Worm (Caenorhabditis elegans) whole organism, midembryonic: ENCODE data around the gene gst-12.
"Not testable (repeated sequence)": the region's sequence is repeated elsewhere in the genome, so short reads cannot be mapped to it uniquely, and the experiment has no call there.

Source experiments
- T22C8.4 ChIP-seq: fragments of 200-800 bp; sonication (Bioruptor generic); IDR thresholded peaks from 2 replicates; pipeline ENCODE4 v1.3.6; 2022; ENCODE audit warnings: missing genetic modification characterization, missing compliant biosample characterization
- cog-1 ChIP-seq: sonication (generic microtip); optimal IDR thresholded peaks from 2 replicates; lab custom pipeline; 2016; ENCODE audit warnings: missing genetic modification characterization, missing compliant biosample characterization
- flt-1 ChIP-seq: fragments of 200-800 bp; sonication (Bioruptor generic); IDR thresholded peaks from 2 replicates; pipeline ENCODE4 v1.3.6; 2022; ENCODE audit warnings: missing genetic modification characterization, missing compliant biosample characterization
- klf-2 ChIP-seq: fragments of 200-800 bp; sonication (Bioruptor generic); conservative IDR thresholded peaks from 2 replicates; pipeline ENCODE4 v1.3.6; 2022; ENCODE audit warnings: missing genetic modification reagents, missing genetic modification characterization, missing compliant biosample characterization
- med-1 ChIP-seq: sonication (generic microtip); optimal IDR thresholded peaks from 2 replicates; lab custom pipeline; 2017; ENCODE audit warnings: missing genetic modification characterization, mild to moderate bottlenecking, missing compliant biosample characterization, antibody characterized with exemption, missing genetic modification reagents; ENCODE audit not compliant: insufficient read depth
- ref-1 ChIP-seq: fragments of 200-800 bp; sonication (Bioruptor generic); conservative IDR thresholded peaks from 2 replicates; pipeline ENCODE4 v1.3.6; 2022; ENCODE audit warnings: missing genetic modification reagents, missing genetic modification characterization, missing compliant biosample characterization
- ztf-23 ChIP-seq: fragments of 200-800 bp; sonication (Bioruptor generic); IDR thresholded peaks from 2 replicates; pipeline ENCODE4 v1.3.6; 2022; ENCODE audit warnings: missing genetic modification reagents, missing genetic modification characterization, missing compliant biosample characterization
- ztf-29 ChIP-seq: fragments of 200-800 bp; sonication (Bioruptor generic); IDR thresholded peaks from 2 replicates; pipeline ENCODE4 v1.3.6; 2022; ENCODE audit warnings: missing genetic modification reagents, missing genetic modification characterization, missing compliant biosample characterization

- not testable (repeated sequence) for TF ChIP-seq med-1; ztf-23 (GFP tag; lab: Robert Waterston, UW); T22C8.4 (GFP tag; lab: Robert Waterston, UW); flt-1 (GFP tag; lab: Robert Waterston, UW); ztf-29 (GFP tag; lab: Robert Waterston, UW); klf-2 (GFP tag; lab: Robert Waterston, UW); ref-1 (GFP tag; lab: Robert Waterston, UW); cog-1 (tag; lab: Kevin White, UChicago)
Measured at ce11 chrII:13654723-13655122, 36.9 kb upstream of the gst-12 start, which contains the start of gene C31C9.9.
